Worm (Caenorhabditis elegans) whole organism, L1 larva: ENCODE results near the gene C50C3.1.

Source experiments
- C16A3.4 ChIP-seq: fragments of 150-350 bp; optimal IDR thresholded peaks from 2 replicates; lab custom pipeline; 2014; ENCODE audit warnings: missing biosample characterization, missing genetic modification characterization
- F16B12.6 ChIP-seq: fragments of 150-350 bp; optimal IDR thresholded peaks from 2 replicates; lab custom pipeline; 2014; ENCODE audit warnings: missing biosample characterization, missing genetic modification characterization
- aha-1 ChIP-seq: fragments of 150-350 bp; optimal IDR thresholded peaks from 2 replicates; lab custom pipeline; 2014; ENCODE audit warnings: missing biosample characterization, missing genetic modification characterization
- ama-1 ChIP-seq: fragments of 150-350 bp; optimal IDR thresholded peaks from 2 replicates; lab custom pipeline; 2014
- blmp-1 ChIP-seq: fragments of 150-350 bp; optimal IDR thresholded peaks from 2 replicates; lab custom pipeline; 2014; ENCODE audit warnings: missing biosample characterization, missing genetic modification characterization
- efl-1 ChIP-seq, 4 experiments: fragments of 150-350 bp; optimal IDR thresholded peaks in 3 of 4; peaks in 1 of 4; 1 replicate in 1 of 4; 2 replicates in 3 of 4; lab custom pipeline; 2014; ENCODE audit warnings: missing biosample characterization in 2 of 4, missing genetic modification characterization in 2 of 4, missing genetic modification reagents in 2 of 4
- elt-2 ChIP-seq: sonication (generic microtip); optimal IDR thresholded peaks from 2 replicates; lab custom pipeline; 2016; ENCODE audit warnings: missing genetic modification characterization, mild to moderate bottlenecking, inconsistent platforms, missing compliant biosample characterization, missing genetic modification reagents
- ets-5 ChIP-seq: fragments of 200-800 bp; sonication (Bioruptor generic); IDR thresholded peaks from 2 replicates; pipeline ENCODE4 v1.3.6; 2022; ENCODE audit warnings: missing genetic modification characterization, missing compliant biosample characterization
- fkh-4 ChIP-seq: sonication (generic microtip); optimal IDR thresholded peaks from 2 replicates; lab custom pipeline; 2016; ENCODE audit warnings: missing compliant biosample characterization, missing genetic modification characterization, borderline replicate concordance
- fos-1 ChIP-seq: fragments of 150-350 bp; optimal IDR thresholded peaks from 2 replicates; lab custom pipeline; 2014; ENCODE audit warnings: missing biosample characterization, missing genetic modification characterization
- grh-1 ChIP-seq: fragments of 200-800 bp; sonication (Bioruptor generic); IDR thresholded peaks from 2 replicates; pipeline ENCODE4 v1.3.6; 2022; ENCODE audit warnings: missing genetic modification reagents, missing genetic modification characterization, missing compliant biosample characterization
- hpl-2 ChIP-seq: fragments of 150-350 bp; optimal IDR thresholded peaks from 2 replicates; lab custom pipeline; 2014; ENCODE audit warnings: missing biosample characterization, missing genetic modification reagents, missing genetic modification characterization
- irx-1 ChIP-seq: sonication (generic microtip); optimal IDR thresholded peaks from 2 replicates; lab custom pipeline; 2016; ENCODE audit warnings: missing genetic modification characterization, missing compliant biosample characterization
- jun-1 ChIP-seq: fragments of 150-350 bp; optimal IDR thresholded peaks from 2 replicates; lab custom pipeline; 2014; ENCODE audit warnings: missing biosample characterization, missing genetic modification reagents, missing genetic modification characterization
- lsy-2 ChIP-seq, 2 experiments: fragments of 150-350 bp; optimal IDR thresholded peaks; 2 replicates each; lab custom pipeline; 2014; ENCODE audit warnings: missing biosample characterization in 2 of 2, missing genetic modification characterization in 2 of 2
- mep-1 ChIP-seq: fragments of 150-350 bp; optimal IDR thresholded peaks from 2 replicates; lab custom pipeline; 2014; ENCODE audit warnings: missing biosample characterization, missing genetic modification characterization
- nhr-11 ChIP-seq: fragments of 150-350 bp; optimal IDR thresholded peaks from 2 replicates; lab custom pipeline; 2014; ENCODE audit warnings: missing biosample characterization, missing genetic modification characterization
- nhr-20 ChIP-seq: sonication (generic microtip); optimal IDR thresholded peaks from 2 replicates; lab custom pipeline; 2016; ENCODE audit warnings: mild to moderate bottlenecking, missing genetic modification characterization, missing compliant biosample characterization
- nhr-47 ChIP-seq: sonication (generic microtip); optimal IDR thresholded peaks from 2 replicates; lab custom pipeline; 2016; ENCODE audit warnings: mild to moderate bottlenecking, missing genetic modification characterization, moderate library complexity, missing compliant biosample characterization
- nhr-71 ChIP-seq: sonication (generic microtip); optimal IDR thresholded peaks from 2 replicates; lab custom pipeline; 2016; ENCODE audit warnings: mild to moderate bottlenecking, missing genetic modification characterization, moderate library complexity, missing compliant biosample characterization
- nhr-77 ChIP-seq: fragments of 150-350 bp; optimal IDR thresholded peaks from 2 replicates; lab custom pipeline; 2014; ENCODE audit warnings: missing biosample characterization, missing genetic modification characterization
- nhr-85 ChIP-seq: sonication (generic microtip); peaks from one replicate; lab custom pipeline; 2016; ENCODE audit warnings: missing genetic modification characterization, inconsistent platforms, missing compliant biosample characterization
- pag-3 ChIP-seq: sonication (generic microtip); optimal IDR thresholded peaks from 2 replicates; lab custom pipeline; 2017; ENCODE audit warnings: missing genetic modification characterization, mild to moderate bottlenecking, missing compliant biosample characterization, antibody characterized with exemption, borderline replicate concordance; ENCODE audit not compliant: insufficient read depth
- rnt-1 ChIP-seq: sonication (generic microtip); optimal IDR thresholded peaks from 2 replicates; lab custom pipeline; 2016; ENCODE audit warnings: mild to moderate bottlenecking, missing genetic modification characterization, moderate library complexity, missing compliant biosample characterization
- skn-1 ChIP-seq: fragments of 150-350 bp; optimal IDR thresholded peaks from 2 replicates; lab custom pipeline; 2014; ENCODE audit warnings: missing biosample characterization, missing genetic modification characterization
- sox-4 ChIP-seq: sonication (generic microtip); optimal IDR thresholded peaks from 2 replicates; lab custom pipeline; 2016; ENCODE audit warnings: missing genetic modification characterization, missing compliant biosample characterization
- unc-130 ChIP-seq: fragments of 150-350 bp; optimal IDR thresholded peaks from 2 replicates; lab custom pipeline; 2017; ENCODE audit warnings: missing biosample characterization, missing genetic modification characterization, inconsistent platforms
- vab-15 ChIP-seq: sonication (generic microtip); optimal IDR thresholded peaks from 2 replicates; lab custom pipeline; 2017; ENCODE audit warnings: missing genotype, mild to moderate bottlenecking, missing genetic modification characterization, missing compliant biosample characterization
- xbp-1 ChIP-seq: sonication (generic microtip); optimal IDR thresholded peaks from 2 replicates; lab custom pipeline; 2016; ENCODE audit warnings: missing genetic modification characterization, missing compliant biosample characterization
- zag-1 ChIP-seq: fragments of 150-350 bp; optimal IDR thresholded peaks from 2 replicates; lab custom pipeline; 2014; ENCODE audit warnings: missing biosample characterization, missing genetic modification characterization
- ztf-11 ChIP-seq, 2 experiments: sonication (generic microtip); optimal IDR thresholded peaks; 2 replicates each; lab custom pipeline; 2016 to 2017; ENCODE audit warnings: missing genetic modification characterization in 2 of 2, missing biosample characterization in 1 of 2, missing compliant biosample characterization in 1 of 2

C50C3.1 gene

ce11 chrIII:8232634-8233033 is 40.8 kb downstream of the C50C3.1 start, which contains the start of gene henn-1:
henn-1 (plus strand) TSS chrIII:8232651.
- TF ChIP-seq mep-1 (tag; lab: Kevin White, UChicago) (no peak), irx-1 (tag; lab: Kevin White, UChicago) (peak; percentile 3), lsy-2 (tag; optimal IDR thresholded peaks at IDR 0.05; lab: Kevin White, UChicago) (peak in 1 of 2 experiments; percentile 15), ama-1 (peak; percentile 22), zag-1 (tag; lab: Kevin White, UChicago) (no peak), xbp-1 (tag; lab: Kevin White, UChicago) (no peak), nhr-47 (peak; percentile 4), hpl-2 (GFP tag; lab: Kevin White, UChicago) (no peak), efl-1 (optimal IDR thresholded peaks at IDR 0.05; lab: Kevin White, UChicago) (no peak), efl-1 (GFP tag; optimal IDR thresholded peaks at IDR 0.05 in 1 of 2; lab: Kevin White, UChicago) (peak in 1 of 2 experiments; percentile 90)

ce11 chrIII:8235358-8235757 is 43.6 kb downstream of the C50C3.1 start, which contains the start of gene C02F5.14:
C02F5.14 (minus strand) TSS chrIII:8235514.
- peak; percentile 48 for TF ChIP-seq nhr-85 (tag; lab: Kevin White, UChicago)
- peak; percentile 95 for TF ChIP-seq blmp-1 (tag; lab: Kevin White, UChicago)
- no peak for TF ChIP-seq F16B12.6 (tag; lab: Kevin White, UChicago)
- TF ChIP-seq ets-5 (GFP tag; lab: Robert Waterston, UW) = no peak
- no peak for TF ChIP-seq jun-1 (tag; lab: Kevin White, UChicago)
- no peak for TF ChIP-seq ztf-11 (tag; optimal IDR thresholded peaks at IDR 0.05; lab: Kevin White, UChicago)
- TF ChIP-seq aha-1 (tag; lab: Kevin White, UChicago) = no peak
- TF ChIP-seq pag-3 = no peak
- TF ChIP-seq rnt-1 (tag; lab: Kevin White, UChicago) = no peak
- no peak for TF ChIP-seq grh-1 (GFP tag; lab: Robert Waterston, UW)

DNA sequence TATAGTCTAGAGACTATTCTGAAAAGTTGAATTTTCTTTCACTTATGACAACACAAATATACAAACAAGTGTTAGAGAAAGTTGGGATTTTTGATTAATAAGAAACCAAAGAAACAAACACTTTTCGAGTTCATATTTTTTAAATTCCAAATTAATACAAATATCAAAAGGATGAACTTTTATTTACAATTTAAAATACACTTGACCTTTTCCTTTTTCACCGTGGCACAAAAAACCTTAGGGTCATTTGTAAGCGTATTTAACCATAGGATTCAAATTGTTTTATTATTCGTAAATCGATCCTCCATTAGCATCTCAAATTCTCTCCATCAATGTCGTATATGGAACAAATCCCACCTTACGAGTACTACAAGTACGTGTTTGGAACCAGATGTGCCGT is 44.1 kb downstream of the C50C3.1 start, which contains the start of gene C02F5.5:
Gene C02F5.5 (plus strand): TSS at position 301 of the 400 bp plus-strand sequence.
- TF ChIP-seq ztf-11 (tag; optimal IDR thresholded peaks at IDR 0.05; lab: Kevin White, UChicago) (no peak), skn-1 (tag; lab: Kevin White, UChicago) (no peak), unc-130 (no peak), C16A3.4 (tag; lab: Kevin White, UChicago) (no peak), hpl-2 (GFP tag; lab: Kevin White, UChicago) (no peak), nhr-71 (tag; lab: Kevin White, UChicago) (no peak), lsy-2 (tag; optimal IDR thresholded peaks at IDR 0.05; lab: Kevin White, UChicago) (no peak), pag-3 (no peak), vab-15 (tag; lab: Kevin White, UChicago) (no peak), fkh-4 (tag; lab: Kevin White, UChicago) (no peak), nhr-11 (no peak), rnt-1 (tag; lab: Kevin White, UChicago) (no peak)

DNA sequence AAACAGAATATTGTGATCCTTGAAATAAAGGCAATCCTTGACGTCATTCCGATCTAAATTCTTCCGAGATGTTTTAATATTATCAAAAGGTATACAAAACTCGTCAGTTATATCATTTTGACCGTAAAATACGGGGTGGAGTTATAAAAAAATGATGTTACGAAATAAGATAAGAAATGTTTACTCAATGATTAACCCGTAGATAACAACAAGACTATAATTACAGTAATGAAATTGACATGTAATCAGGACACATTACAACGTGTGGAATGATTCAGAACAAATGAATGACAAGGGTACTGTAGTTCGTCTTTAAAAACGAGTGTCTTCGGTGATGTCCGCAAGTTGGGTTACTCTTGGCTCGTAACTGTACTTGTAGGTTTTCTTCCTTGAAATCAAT is 46.0 kb downstream of the C50C3.1 start, which contains the start of gene tsp-2:
Gene tsp-2 (minus strand): TSS at position 109 of the 400 bp plus-strand sequence.
- TF ChIP-seq elt-2 (tag; lab: Kevin White, UChicago) = peak; percentile 47
- no peak for TF ChIP-seq nhr-77 (tag; lab: Kevin White, UChicago)

DNA sequence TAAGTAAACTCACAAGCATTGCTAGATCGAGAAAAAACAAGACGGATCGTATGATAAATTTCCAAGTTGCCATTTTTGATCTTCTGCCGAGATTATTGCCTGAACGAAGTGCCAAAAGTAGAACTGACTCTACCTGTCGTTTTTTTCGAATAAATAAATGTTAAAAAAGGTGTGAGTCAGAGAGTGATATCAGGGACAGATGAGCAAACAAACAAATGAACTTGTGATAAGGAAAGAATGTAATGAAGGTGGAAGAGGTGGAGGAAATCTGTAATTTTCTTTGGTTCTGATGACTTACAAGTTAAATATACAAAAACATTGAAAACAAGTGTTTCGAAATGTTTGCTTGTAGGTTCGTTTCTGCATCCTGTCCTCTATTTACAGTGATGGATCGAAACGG is 47.5 kb downstream of the C50C3.1 start, which contains the start of gene tsp-1:
Gene tsp-1 (minus strand): TSS at position 99 of the 400 bp plus-strand sequence.
- TF ChIP-seq efl-1 (optimal IDR thresholded peaks at IDR 0.05; lab: Kevin White, UChicago) (no peak), efl-1 (GFP tag; optimal IDR thresholded peaks at IDR 0.05 in 1 of 2; lab: Kevin White, UChicago) (peak in 1 of 2 experiments; percentile 69), fos-1 (tag; lab: Kevin White, UChicago) (no peak)

ce11 chrIII:8240247-8240646 is 48.5 kb downstream of the C50C3.1 start:
- TF ChIP-seq nhr-20 (tag; lab: Kevin White, UChicago) = peak; percentile 12
- TF ChIP-seq sox-4 (tag; lab: Kevin White, UChicago) = no peak
- no peak for TF ChIP-seq mep-1 (tag; lab: Kevin White, UChicago)
- TF ChIP-seq unc-130 = no peak
